Worm (Caenorhabditis elegans) whole organism, young adult: ENCODE data around the gene grl-12.

Experiments
- B0336.3 ChIP-seq: fragments of 200-800 bp; sonication (Bioruptor generic); IDR thresholded peaks from 2 replicates; pipeline ENCODE4 v1.3.6; 2022; ENCODE audit warnings: missing genetic modification characterization, missing compliant biosample characterization
- D2030.7 ChIP-seq: fragments of 200-800 bp; sonication (Bioruptor generic); IDR thresholded peaks from 2 replicates; pipeline ENCODE4 v1.3.6; 2022; ENCODE audit warnings: missing genetic modification reagents, missing genetic modification characterization, missing compliant biosample characterization
- Y67H2A.10 ChIP-seq: fragments of 200-800 bp; sonication (Bioruptor generic); conservative IDR thresholded peaks from 2 replicates; pipeline ENCODE4 v1.3.6; 2022; ENCODE audit warnings: missing genetic modification reagents, missing genetic modification characterization, missing compliant biosample characterization
- akir-1 ChIP-seq: fragments of 200-800 bp; sonication (Bioruptor generic); optimal IDR thresholded peaks from 2 replicates; lab custom pipeline; 2018; ENCODE audit warnings: mild to moderate bottlenecking, missing genetic modification characterization, moderate library complexity, missing compliant biosample characterization
- ama-1 ChIP-seq, 3 experiments: fragments of 150-350 bp in 1 of 3; sonication (generic microtip) in 2 of 3; optimal IDR thresholded peaks; 2 replicates each; lab custom pipeline; 2014 to 2018; ENCODE audit warnings: missing biosample characterization in 2 of 3, missing genetic modification characterization in 2 of 3, missing genetic modification reagents in 2 of 3
- aptf-3 ChIP-seq: fragments of 200-800 bp; sonication (Bioruptor generic); IDR thresholded peaks from 2 replicates; pipeline ENCODE4 v1.3.6; 2022; ENCODE audit warnings: missing genetic modification characterization, missing compliant biosample characterization
- attf-3 ChIP-seq: fragments of 200-800 bp; sonication (Bioruptor generic); conservative IDR thresholded peaks from 2 replicates; pipeline ENCODE4 v1.3.6; 2022; ENCODE audit warnings: missing genetic modification reagents, missing genetic modification characterization, missing compliant biosample characterization
- ccch-3 ChIP-seq: fragments of 200-800 bp; sonication (Bioruptor generic); optimal IDR thresholded peaks from 2 replicates; lab custom pipeline; 2018; ENCODE audit warnings: mild to moderate bottlenecking, missing genetic modification characterization, missing compliant biosample characterization
- cebp-1 ChIP-seq, 2 experiments: fragments of 200-800 bp in 1 of 2; sonication (Bioruptor generic) in 1 of 2; sonication (generic microtip) in 1 of 2; IDR thresholded peaks in 1 of 2; optimal IDR thresholded peaks in 1 of 2; 2 replicates each; pipeline versions ENCODE4 v1.3.6 to Lab custom; 2017 to 2022; ENCODE audit warnings: missing compliant biosample characterization in 2 of 2, missing genetic modification characterization in 2 of 2, mild to moderate bottlenecking in 1 of 2, missing genetic modification reagents in 1 of 2, moderate library complexity in 1 of 2
- cebp-2 ChIP-seq: fragments of 200-800 bp; sonication (Bioruptor generic); IDR thresholded peaks from 2 replicates; pipeline ENCODE4 v1.3.6; 2022; ENCODE audit warnings: missing genetic modification characterization, missing compliant biosample characterization
- ceh-27 ChIP-seq: fragments of 200-800 bp; sonication (Bioruptor generic); optimal IDR thresholded peaks from 2 replicates; lab custom pipeline; 2018; ENCODE audit warnings: mild to moderate bottlenecking, missing genetic modification characterization, moderate library complexity, missing compliant biosample characterization
- ceh-40 ChIP-seq: fragments of 200-800 bp; sonication (Bioruptor generic); IDR thresholded peaks from 2 replicates; pipeline ENCODE4 v1.3.6; 2022; ENCODE audit warnings: missing genetic modification characterization, missing compliant biosample characterization
- ceh-91 ChIP-seq: fragments of 200-800 bp; sonication (Bioruptor generic); IDR thresholded peaks from 2 replicates; pipeline ENCODE4 v1.3.6; 2022; ENCODE audit warnings: missing genetic modification reagents, missing genetic modification characterization, missing compliant biosample characterization
- dox-1 ChIP-seq: fragments of 200-800 bp; sonication (Bioruptor generic); IDR thresholded peaks from 2 replicates; pipeline ENCODE4 v1.3.6; 2022; ENCODE audit warnings: missing genetic modification reagents, missing genetic modification characterization, missing compliant biosample characterization
- dpff-1 ChIP-seq: sonication (generic microtip); optimal IDR thresholded peaks from 2 replicates; lab custom pipeline; 2017; ENCODE audit warnings: mild to moderate bottlenecking, missing genetic modification characterization, missing compliant biosample characterization
- egl-44 ChIP-seq: fragments of 200-800 bp; sonication (Bioruptor generic); IDR thresholded peaks from 2 replicates; pipeline ENCODE4 v1.3.6; 2022; ENCODE audit warnings: missing genetic modification reagents, missing genetic modification characterization, missing compliant biosample characterization
- fkh-3 ChIP-seq: sonication (generic microtip); optimal IDR thresholded peaks from 2 replicates; lab custom pipeline; 2016; ENCODE audit warnings: mild to moderate bottlenecking, missing genetic modification characterization, missing compliant biosample characterization
- gei-17 ChIP-seq: fragments of 200-800 bp; sonication (Bioruptor generic); optimal IDR thresholded peaks from 2 replicates; lab custom pipeline; 2018; ENCODE audit warnings: mild to moderate bottlenecking, missing genetic modification characterization, missing compliant biosample characterization
- hmg-1.2 ChIP-seq: fragments of 200-800 bp; sonication (Bioruptor generic); IDR thresholded peaks from 2 replicates; pipeline ENCODE4 v1.3.6; 2022; ENCODE audit warnings: missing genetic modification reagents, missing genetic modification characterization, missing compliant biosample characterization
- hrde-1 ChIP-seq: sonication (generic microtip); optimal IDR thresholded peaks from 2 replicates; lab custom pipeline; 2016; ENCODE audit warnings: missing genetic modification characterization, mild to moderate bottlenecking, missing compliant biosample characterization, moderate library complexity, missing genotype, missing genetic modification reagents, borderline replicate concordance
- lin-35 ChIP-seq, 3 experiments: fragments of 150-350 bp in 2 of 3; sonication (generic microtip) in 1 of 3; optimal IDR thresholded peaks; 2 replicates each; lab custom pipeline; 2014 to 2018; ENCODE audit warnings: missing biosample characterization in 3 of 3, missing genetic modification characterization in 3 of 3, missing genetic modification reagents in 3 of 3
- lin-40 ChIP-seq: sonication (generic microtip); optimal IDR thresholded peaks from 2 replicates; lab custom pipeline; 2016; ENCODE audit warnings: missing genetic modification characterization, mild to moderate bottlenecking, missing compliant biosample characterization, missing genotype, missing genetic modification reagents
- lsl-1 ChIP-seq: fragments of 200-800 bp; sonication (Bioruptor generic); optimal IDR thresholded peaks from 2 replicates; lab custom pipeline; 2018; ENCODE audit warnings: mild to moderate bottlenecking, missing genetic modification characterization, moderate library complexity, missing compliant biosample characterization
- madf-3 ChIP-seq: fragments of 200-800 bp; sonication (Bioruptor generic); IDR thresholded peaks from 2 replicates; pipeline ENCODE4 v1.3.6; 2022; ENCODE audit warnings: missing genetic modification reagents, missing genetic modification characterization, missing compliant biosample characterization
- madf-6 ChIP-seq: fragments of 200-800 bp; sonication (Bioruptor generic); IDR thresholded peaks from 2 replicates; pipeline ENCODE4 v1.3.6; 2022; ENCODE audit warnings: missing genetic modification reagents, missing genetic modification characterization, missing compliant biosample characterization
- nfya-2 ChIP-seq: fragments of 200-800 bp; sonication (Bioruptor generic); IDR thresholded peaks from 2 replicates; pipeline ENCODE4 v1.3.6; 2022; ENCODE audit warnings: missing genetic modification reagents, missing genetic modification characterization, missing compliant biosample characterization
- nhr-120 ChIP-seq: fragments of 200-800 bp; sonication (Bioruptor generic); IDR thresholded peaks from 2 replicates; pipeline ENCODE4 v1.3.6; 2022; ENCODE audit warnings: missing genetic modification characterization, missing compliant biosample characterization
- pbrm-1 ChIP-seq: fragments of 200-800 bp; sonication (Bioruptor generic); IDR thresholded peaks from 2 replicates; pipeline ENCODE4 v1.3.6; 2022; ENCODE audit warnings: missing genetic modification reagents, missing genetic modification characterization, missing compliant biosample characterization
- rpc-1 ChIP-seq, 2 experiments: fragments of 150-350 bp in 1 of 2; sonication (generic microtip) in 1 of 2; optimal IDR thresholded peaks; 2 replicates each; lab custom pipeline; 2014 to 2018; ENCODE audit warnings: missing biosample characterization in 1 of 2, missing genetic modification characterization in 1 of 2, missing genetic modification reagents in 1 of 2, missing genotype in 1 of 2
- sdz-38 ChIP-seq: sonication (generic microtip); optimal IDR thresholded peaks from 2 replicates; lab custom pipeline; 2016; ENCODE audit warnings: missing genotype, missing genetic modification characterization, missing compliant biosample characterization
- snpc-1.1 ChIP-seq: sonication (generic microtip); optimal IDR thresholded peaks from 2 replicates; lab custom pipeline; 2017; ENCODE audit warnings: missing genetic modification characterization, mild to moderate bottlenecking, missing compliant biosample characterization, antibody characterized with exemption, moderate library complexity, missing genotype, missing genetic modification reagents; ENCODE audit not compliant: insufficient read depth
- snpc-3.4 ChIP-seq: sonication (generic microtip); optimal IDR thresholded peaks from 2 replicates; lab custom pipeline; 2017; ENCODE audit warnings: missing genetic modification characterization, mild to moderate bottlenecking, missing compliant biosample characterization, antibody characterized with exemption, moderate library complexity, missing genotype, missing genetic modification reagents
- unc-62 ChIP-seq: fragments of 150-350 bp; optimal IDR thresholded peaks from 2 replicates; lab custom pipeline; 2014; ENCODE audit warnings: missing biosample characterization, missing genetic modification reagents, missing genetic modification characterization
- xnd-1 ChIP-seq: sonication (generic microtip); optimal IDR thresholded peaks from 2 replicates; lab custom pipeline; 2016; ENCODE audit warnings: missing genotype, missing genetic modification reagents, missing genetic modification characterization, missing compliant biosample characterization
- zfh-2 ChIP-seq: fragments of 200-800 bp; sonication (Bioruptor generic); conservative IDR thresholded peaks from 2 replicates; pipeline ENCODE4 v1.3.6; 2022; ENCODE audit warnings: missing genetic modification reagents, missing genetic modification characterization, missing compliant biosample characterization
- zim-3 ChIP-seq: sonication (generic microtip); optimal IDR thresholded peaks from 2 replicates; lab custom pipeline; 2017; ENCODE audit warnings: mild to moderate bottlenecking, missing genetic modification characterization, moderate library complexity, missing compliant biosample characterization
- ztf-18 ChIP-seq: sonication (generic microtip); optimal IDR thresholded peaks from 2 replicates; lab custom pipeline; 2016; ENCODE audit warnings: missing genotype, mild to moderate bottlenecking, missing genetic modification characterization, missing compliant biosample characterization
- ztf-26 ChIP-seq: sonication (generic microtip); optimal IDR thresholded peaks from 2 replicates; lab custom pipeline; 2017; ENCODE audit warnings: missing genetic modification characterization, missing compliant biosample characterization
- ztf-3 ChIP-seq: fragments of 200-800 bp; sonication (Bioruptor generic); optimal IDR thresholded peaks from 2 replicates; lab custom pipeline; 2018; ENCODE audit warnings: mild to moderate bottlenecking, missing genetic modification characterization, missing compliant biosample characterization

grl-12 gene

ce11 chrV:8637666-8638271 lies 962 bp upstream of the grl-12 start, which contains the start of the genes F28A12.10 and acd-4:
Gene F28A12.10 (minus strand): TSS chrV:8637766.
Gene acd-4 (plus strand): TSS chrV:8638221.
- TF ChIP-seq egl-44 (GFP tag; lab: Robert Waterston, UW) (no peak), nfya-2 (GFP tag; lab: Robert Waterston, UW) (no peak), snpc-3.4 (tag; lab: Kevin White, UChicago) (no peak), madf-6 (GFP tag; lab: Robert Waterston, UW) (no peak), cebp-2 (GFP tag; lab: Robert Waterston, UW) (no peak), sdz-38 (no peak), pbrm-1 (GFP tag; lab: Robert Waterston, UW) (no peak), zfh-2 (GFP tag; lab: Robert Waterston, UW) (no peak), ztf-26 (tag; lab: Kevin White, UChicago) (no peak), ceh-40 (GFP tag; lab: Robert Waterston, UW) (no peak), attf-3 (GFP tag; lab: Robert Waterston, UW) (no peak), madf-3 (GFP tag; lab: Robert Waterston, UW) (no peak), dpff-1 (tag; lab: Kevin White, UChicago) (no peak), Y67H2A.10 (GFP tag; lab: Robert Waterston, UW) (no peak)

ce11 chrV:8635575-8635974 lies 1.2 kb downstream of the grl-12 start, which contains the start of gene oac-29:
Gene oac-29 (minus strand): TSS chrV:8635675.
- TF ChIP-seq madf-6 (GFP tag; lab: Robert Waterston, UW) = no peak
- TF ChIP-seq nhr-120 (GFP tag; lab: Robert Waterston, UW) = no peak
- no peak for TF ChIP-seq lin-40 (tag; lab: Kevin White, UChicago)
- no peak for TF ChIP-seq ama-1 (optimal IDR thresholded peaks at IDR 0.05; lab: Kevin White, UChicago)
- no peak for TF ChIP-seq ama-1 (GFP tag; optimal IDR thresholded peaks at IDR 0.05; lab: Kevin White, UChicago)
- no peak for TF ChIP-seq lin-35 (GFP tag; optimal IDR thresholded peaks at IDR 0.05; lab: Kevin White, UChicago)
- TF ChIP-seq rpc-1 (optimal IDR thresholded peaks at IDR 0.05; lab: Kevin White, UChicago) = no peak
- TF ChIP-seq rpc-1 (tag; optimal IDR thresholded peaks at IDR 0.05; lab: Kevin White, UChicago) = no peak
- TF ChIP-seq cebp-1 (GFP tag; IDR thresholded peaks at IDR 0.05; lab: Robert Waterston, UW) = no peak
- TF ChIP-seq cebp-1 (tag; optimal IDR thresholded peaks at IDR 0.05; lab: Kevin White, UChicago) = no peak
- no peak for TF ChIP-seq aptf-3 (GFP tag; lab: Robert Waterston, UW)
- TF ChIP-seq unc-62 (GFP tag; lab: Kevin White, UChicago) = no peak
- TF ChIP-seq hrde-1 = no peak
- TF ChIP-seq fkh-3 (tag; lab: Kevin White, UChicago) = no peak
- no peak for TF ChIP-seq D2030.7 (GFP tag; lab: Robert Waterston, UW)
- no peak for TF ChIP-seq ztf-18 (tag; lab: Kevin White, UChicago)
- no peak for TF ChIP-seq lsl-1
- TF ChIP-seq, all 124 proteins: peak for 0

- TF ChIP-seq zim-3 = no peak
- TF ChIP-seq xnd-1 (tag; lab: Kevin White, UChicago) = no peak
- no peak for TF ChIP-seq cebp-2 (GFP tag; lab: Robert Waterston, UW)
- no peak for TF ChIP-seq pbrm-1 (GFP tag; lab: Robert Waterston, UW)
- no peak for TF ChIP-seq B0336.3 (GFP tag; lab: Robert Waterston, UW)
- TF ChIP-seq gei-17 (GFP tag; lab: Kevin White, UChicago) = no peak
- TF ChIP-seq ccch-3 (GFP tag; lab: Kevin White, UChicago) = no peak
- no peak for TF ChIP-seq ztf-3 (GFP tag; lab: Kevin White, UChicago)
- TF ChIP-seq hmg-1.2 (GFP tag; lab: Robert Waterston, UW) = no peak
- no peak for TF ChIP-seq ceh-27 (GFP tag; lab: Kevin White, UChicago)
- no peak for TF ChIP-seq sdz-38
- no peak for TF ChIP-seq snpc-1.1 (tag; lab: Kevin White, UChicago)
- no peak for TF ChIP-seq ceh-91 (GFP tag; lab: Robert Waterston, UW)
- no peak for TF ChIP-seq fkh-3 (tag; lab: Kevin White, UChicago)
- no peak for TF ChIP-seq akir-1 (GFP tag; lab: Kevin White, UChicago)
- TF ChIP-seq dox-1 = no peak
These were observed 4.0 kb downstream of the grl-12 start for ce11 chrV:8632788-8633187.
